Fruit fly (Drosophila melanogaster) whole organism, embryonic: ENCODE data around the gene CG15142.
A peak's percentile ranks its signal among the peaks of the same experiment; 100 is the strongest.

Experiments used
- Adf1 ChIP-seq: fragments of 200-800 bp; sonication (Bioruptor generic); IDR thresholded peaks from 2 replicates; pipeline ENCODE4 v1.3.6; 2022; ENCODE audit warnings: missing biosample characterization, missing genetic modification characterization
- Atf-2 ChIP-seq: fragments of 200-800 bp; sonication (Bioruptor generic); optimal IDR thresholded peaks from 2 replicates; lab custom pipeline; 2016; ENCODE audit warnings: missing biosample characterization, missing genetic modification characterization
- CG11093 ChIP-seq: fragments of 200-800 bp; sonication (Bioruptor generic); IDR thresholded peaks from 3 replicates; pipeline ENCODE4 v1.3.6; 2022; ENCODE audit warnings: missing biosample characterization, missing genetic modification characterization
- CG13296 ChIP-seq: fragments of 200-800 bp; sonication (Bioruptor generic); optimal IDR thresholded peaks from 3 replicates; lab custom pipeline; 2018; ENCODE audit warnings: missing biosample characterization, mild to moderate bottlenecking, missing genetic modification characterization
- CG14014 ChIP-seq: fragments of 200-800 bp; sonication (Bioruptor generic); IDR thresholded peaks from 2 replicates; pipeline ENCODE4 v1.3.6; 2022; ENCODE audit warnings: missing biosample characterization, missing genetic modification characterization
- CG15514 ChIP-seq: fragments of 200-800 bp; sonication (Bioruptor generic); optimal IDR thresholded peaks from 3 replicates; lab custom pipeline; 2017; ENCODE audit warnings: missing biosample characterization, missing genetic modification characterization, mild to moderate bottlenecking, moderate library complexity, missing genetic modification reagents
- CG2199 ChIP-seq: fragments of 200-800 bp; sonication (Bioruptor generic); IDR thresholded peaks from 3 replicates; pipeline ENCODE4 v1.3.6; 2022; ENCODE audit warnings: missing biosample characterization, missing genetic modification characterization
- CG2202 ChIP-seq: fragments of 200-800 bp; sonication (Bioruptor generic); optimal IDR thresholded peaks from 2 replicates; lab custom pipeline; 2018; ENCODE audit warnings: missing biosample characterization, mild to moderate bottlenecking, missing genetic modification characterization
- CG30020 ChIP-seq: fragments of 200-800 bp; optimal IDR thresholded peaks from 2 replicates; lab custom pipeline; 2019; ENCODE audit warnings: missing biosample characterization, mild to moderate bottlenecking, missing genetic modification characterization, moderate library complexity
- CG31441 ChIP-seq: fragments of 200-800 bp; sonication (Bioruptor generic); IDR thresholded peaks from 2 replicates; pipeline ENCODE4 v1.3.6; 2022; ENCODE audit warnings: missing biosample characterization, missing genetic modification characterization
- CG3847 ChIP-seq: fragments of 200-800 bp; sonication (Bioruptor generic); IDR thresholded peaks from 2 replicates; pipeline ENCODE4 v1.3.6; 2022; ENCODE audit warnings: missing biosample characterization, missing genetic modification characterization
- CG6654 ChIP-seq: fragments of 200-800 bp; sonication (Bioruptor generic); optimal IDR thresholded peaks from 2 replicates; lab custom pipeline; 2017; ENCODE audit warnings: missing biosample characterization, mild to moderate bottlenecking, missing genetic modification characterization
- CG6689 ChIP-seq: fragments of 200-800 bp; sonication (Bioruptor generic); IDR thresholded peaks from 2 replicates; pipeline ENCODE4 v1.3.6; 2022; ENCODE audit warnings: missing biosample characterization, missing genetic modification characterization
- CG7372 ChIP-seq: fragments of 200-800 bp; sonication (Bioruptor generic); IDR thresholded peaks from 2 replicates; pipeline ENCODE4 v1.3.6; 2022; ENCODE audit warnings: missing biosample characterization, missing genetic modification characterization
- CG8765 ChIP-seq: fragments of 200-800 bp; sonication (Bioruptor generic); IDR thresholded peaks from 2 replicates; pipeline ENCODE4 v1.3.6; 2022; ENCODE audit warnings: missing biosample characterization, missing genetic modification characterization
- CG9437 ChIP-seq: fragments of 200-800 bp; sonication (Bioruptor generic); optimal IDR thresholded peaks from 2 replicates; lab custom pipeline; 2018; ENCODE audit warnings: missing biosample characterization, mild to moderate bottlenecking, missing genetic modification characterization
- CG9932 ChIP-seq: fragments of 200-800 bp; sonication (Bioruptor generic); IDR thresholded peaks from 2 replicates; pipeline ENCODE4 v1.3.6; 2022; ENCODE audit warnings: missing biosample characterization, missing genetic modification characterization
- Fer3 ChIP-seq: fragments of 200-800 bp; sonication (Bioruptor generic); optimal IDR thresholded peaks from 2 replicates; lab custom pipeline; 2018; ENCODE audit warnings: missing biosample characterization, mild to moderate bottlenecking, missing genetic modification characterization, moderate library complexity
- H2.0 ChIP-seq: fragments of 200-800 bp; sonication (Bioruptor generic); IDR thresholded peaks from 2 replicates; pipeline ENCODE4 v1.3.6; 2022; ENCODE audit warnings: missing biosample characterization, missing genetic modification characterization
- Hand ChIP-seq: fragments of 200-800 bp; sonication (Bioruptor generic); optimal IDR thresholded peaks from 2 replicates; lab custom pipeline; 2017; ENCODE audit warnings: mild to moderate bottlenecking, missing biosample characterization, missing genetic modification reagents, missing genetic modification characterization
- Lpt ChIP-seq: fragments of >200 bp; optimal IDR thresholded peaks from 2 replicates; lab custom pipeline; 2018; ENCODE audit warnings: missing biosample characterization, missing genetic modification characterization
- MTF-1 ChIP-seq: fragments of 200-800 bp; sonication (Bioruptor generic); optimal IDR thresholded peaks from 2 replicates; lab custom pipeline; 2018; ENCODE audit warnings: missing biosample characterization, mild to moderate bottlenecking, missing genetic modification characterization, borderline replicate concordance
- Max ChIP-seq: fragments of 200-800 bp; sonication (Bioruptor generic); optimal IDR thresholded peaks from 2 replicates; lab custom pipeline; 2016; ENCODE audit warnings: missing biosample characterization, mild to moderate bottlenecking, missing genetic modification characterization
- Nf-YB ChIP-seq: fragments of 200-800 bp; sonication (Bioruptor generic); optimal IDR thresholded peaks from 3 replicates; lab custom pipeline; 2019; ENCODE audit warnings: missing biosample characterization, mild to moderate bottlenecking, missing genetic modification characterization, moderate library complexity
- Sry-δ ChIP-seq: fragments of 200-800 bp; sonication (Bioruptor generic); optimal IDR thresholded peaks from 2 replicates; lab custom pipeline; 2016; ENCODE audit warnings: missing biosample characterization, missing genetic modification characterization
- Stat92E ChIP-seq, 3 experiments: fragments of >200 bp in 2 of 3; fragments of 200-800 bp in 1 of 3; sonication (Bioruptor generic) in 1 of 3; optimal IDR thresholded peaks; 2 replicates each; lab custom pipeline; 2017 to 2019; ENCODE audit warnings: missing biosample characterization in 3 of 3, missing genetic modification characterization in 3 of 3, mild to moderate bottlenecking in 1 of 3, moderate library complexity in 1 of 3
- bigmax ChIP-seq: fragments of 200-800 bp; sonication (Bioruptor generic); optimal IDR thresholded peaks from 2 replicates; lab custom pipeline; 2018; ENCODE audit warnings: missing biosample characterization, mild to moderate bottlenecking, missing genetic modification characterization
- bsh ChIP-seq, 2 experiments: fragments of 200-800 bp; sonication (Bioruptor generic); optimal IDR thresholded peaks; 2 replicates each; lab custom pipeline; 2017 to 2018; ENCODE audit warnings: mild to moderate bottlenecking in 2 of 2, missing biosample characterization in 2 of 2, missing genetic modification characterization in 2 of 2, moderate library complexity in 1 of 2
- cad ChIP-seq: fragments of >200 bp; optimal IDR thresholded peaks from 2 replicates; lab custom pipeline; 2017; ENCODE audit warnings: missing biosample characterization, missing genetic modification characterization
- cato ChIP-seq: fragments of 200-800 bp; sonication (Bioruptor generic); optimal IDR thresholded peaks from 2 replicates; lab custom pipeline; 2016; ENCODE audit warnings: missing biosample characterization, missing genetic modification characterization, borderline replicate concordance
- chn ChIP-seq: fragments of 200-800 bp; sonication (Bioruptor generic); optimal IDR thresholded peaks from 2 replicates; lab custom pipeline; 2016; ENCODE audit warnings: missing biosample characterization, missing genetic modification characterization
- crc ChIP-seq: fragments of 200-800 bp; sonication (Bioruptor generic); optimal IDR thresholded peaks from 2 replicates; lab custom pipeline; 2016; ENCODE audit warnings: missing biosample characterization, missing genetic modification characterization
- dimm ChIP-seq: fragments of 200-800 bp; sonication (Bioruptor generic); IDR thresholded peaks from 2 replicates; pipeline ENCODE4 v1.3.6; 2022; ENCODE audit warnings: missing biosample characterization, missing genetic modification characterization
- dm ChIP-seq: fragments of 200-800 bp; sonication (Bioruptor generic); optimal IDR thresholded peaks from 3 replicates; lab custom pipeline; 2016; ENCODE audit warnings: missing biosample characterization, missing genetic modification characterization
- dmrt99B ChIP-seq: fragments of 200-800 bp; sonication (Bioruptor generic); optimal IDR thresholded peaks from 2 replicates; lab custom pipeline; 2018; ENCODE audit warnings: missing biosample characterization, mild to moderate bottlenecking, missing genetic modification characterization, moderate library complexity
- grn ChIP-seq: fragments of 200-800 bp; sonication (Bioruptor generic); optimal IDR thresholded peaks from 3 replicates; lab custom pipeline; 2017; ENCODE audit warnings: missing biosample characterization, missing genetic modification characterization
- h ChIP-seq: fragments of >200 bp; optimal IDR thresholded peaks from 2 replicates; lab custom pipeline; 2017
- inv ChIP-seq: fragments of 200-800 bp; sonication (Bioruptor generic); IDR thresholded peaks from 2 replicates; pipeline ENCODE4 v1.3.6; 2022; ENCODE audit warnings: missing biosample characterization, missing genetic modification characterization; ENCODE audit not compliant: partially characterized antibody
- ken ChIP-seq: fragments of 200-800 bp; sonication (Bioruptor generic); IDR thresholded peaks from 3 replicates; pipeline ENCODE4 v1.3.6; 2022; ENCODE audit warnings: missing biosample characterization, missing genetic modification characterization
- klu ChIP-seq: fragments of 200-800 bp; sonication (Bioruptor generic); IDR thresholded peaks from 2 replicates; pipeline ENCODE4 v1.3.6; 2022; ENCODE audit warnings: missing biosample characterization, missing genetic modification characterization
- lilli ChIP-seq: fragments of 200-800 bp; sonication (Bioruptor generic); optimal IDR thresholded peaks from 3 replicates; lab custom pipeline; 2016; ENCODE audit warnings: missing biosample characterization, missing genetic modification characterization
- nom ChIP-seq: fragments of 200-800 bp; sonication (Bioruptor generic); optimal IDR thresholded peaks from 2 replicates; lab custom pipeline; 2017; ENCODE audit warnings: missing biosample characterization, missing genetic modification characterization, mild to moderate bottlenecking, moderate library complexity, missing genetic modification reagents
- peb ChIP-seq: fragments of 200-800 bp; sonication (Bioruptor generic); IDR thresholded peaks from 2 replicates; pipeline ENCODE4 v1.3.6; 2022; ENCODE audit warnings: missing biosample characterization, missing genetic modification characterization
- prd ChIP-seq, 3 experiments: fragments of >200 bp in 2 of 3; fragments of 200-800 bp in 1 of 3; sonication (Bioruptor generic) in 1 of 3; optimal IDR thresholded peaks in 2 of 3; IDR thresholded peaks in 1 of 3; 2 replicates in 2 of 3; 3 replicates in 1 of 3; pipeline versions ENCODE4 v1.3.6 to Lab custom; 2017 to 2022; ENCODE audit warnings: missing biosample characterization in 1 of 3, missing genetic modification characterization in 1 of 3
- ranshi ChIP-seq: fragments of 200-800 bp; sonication (Bioruptor generic); IDR thresholded peaks from 2 replicates; pipeline ENCODE4 v1.3.6; 2022; ENCODE audit warnings: missing biosample characterization, missing genetic modification characterization
- scrt ChIP-seq: fragments of 200-800 bp; sonication (Bioruptor generic); optimal IDR thresholded peaks from 2 replicates; lab custom pipeline; 2018; ENCODE audit warnings: missing biosample characterization, mild to moderate bottlenecking, missing genetic modification characterization, moderate library complexity
- sd ChIP-seq: fragments of 200-800 bp; sonication (Bioruptor generic); optimal IDR thresholded peaks from 3 replicates; lab custom pipeline; 2018; ENCODE audit warnings: missing biosample characterization, mild to moderate bottlenecking, missing genetic modification characterization, moderate library complexity
- trem ChIP-seq: fragments of 200-800 bp; optimal IDR thresholded peaks from 3 replicates; lab custom pipeline; 2019; ENCODE audit warnings: missing biosample characterization, mild to moderate bottlenecking, missing genetic modification characterization, moderate library complexity
- vnd ChIP-seq: fragments of 200-800 bp; sonication (Bioruptor generic); IDR thresholded peaks from 3 replicates; pipeline ENCODE4 v1.3.6; 2022; ENCODE audit warnings: missing biosample characterization, missing genetic modification characterization; ENCODE audit not compliant: partially characterized antibody
- zen ChIP-seq: fragments of 200-800 bp; sonication (Bioruptor generic); optimal IDR thresholded peaks from 3 replicates; lab custom pipeline; 2018; ENCODE audit warnings: missing biosample characterization, mild to moderate bottlenecking, missing genetic modification characterization, moderate library complexity
- zfh2 ChIP-seq: fragments of 200-800 bp; sonication (Bioruptor generic); optimal IDR thresholded peaks from 2 replicates; lab custom pipeline; 2016; ENCODE audit warnings: missing biosample characterization, missing genetic modification characterization

Gene CG15142

dm6 chr2L:17484174-17484573, 14.4 kb downstream of the CG15142 start, which contains the start of the genes GCS2beta and CG5131 (continued):
- TF ChIP-seq bigmax (GFP tag; lab: Kevin White, UChicago) = peak; percentile 31
- peak; percentile 23 for TF ChIP-seq cad (GFP tag; lab: Kevin White, UChicago)
- peak; percentile 74 for TF ChIP-seq Adf1
- peak; percentile 88 for TF ChIP-seq inv (GFP tag; lab: Robert Waterston, UW)
- peak; percentile 96 for TF ChIP-seq Sry-δ
- peak; percentile 72 for TF ChIP-seq CG6654
- peak; percentile 86 for TF ChIP-seq zen (tag; lab: Kevin White, UChicago)
- no peak for TF ChIP-seq Lpt (GFP tag; lab: Kevin White, UChicago)
- peak; percentile 92 for TF ChIP-seq CG6689
- TF ChIP-seq CG2199 (GFP tag; lab: Robert Waterston, UW) = peak; percentile 86
- TF ChIP-seq CG15514 (GFP tag; lab: Kevin White, UChicago) = peak; percentile 88
- peak in 1 of 3 experiments; percentile 2 for TF ChIP-seq Stat92E (GFP tag; optimal IDR thresholded peaks at IDR 0.05; lab: Kevin White, UChicago)
- TF ChIP-seq bsh (GFP tag; optimal IDR thresholded peaks at IDR 0.05; lab: Kevin White, UChicago) = peak; percentile 18 to 87
- peak; percentile 89 for TF ChIP-seq vnd (GFP tag; lab: Robert Waterston, UW)
- no peak for TF ChIP-seq grn (GFP tag; lab: Kevin White, UChicago)
- TF ChIP-seq zfh2 (GFP tag; lab: Kevin White, UChicago) = peak; percentile 98
- peak; percentile 90 for TF ChIP-seq trem (tag; lab: Kevin White, UChicago)
- TF ChIP-seq CG9437 (GFP tag; lab: Kevin White, UChicago) = peak; percentile 97
- peak; percentile 67 for TF ChIP-seq dimm (GFP tag; lab: Robert Waterston, UW)
- peak; percentile 98 for TF ChIP-seq lilli
- peak; percentile 85 for TF ChIP-seq peb
- peak; percentile 74 for TF ChIP-seq scrt
- TF ChIP-seq chn (GFP tag; lab: Kevin White, UChicago) = peak; percentile 97
- TF ChIP-seq Nf-YB = peak; percentile 61
- TF ChIP-seq Atf-2 (GFP tag; lab: Kevin White, UChicago) = peak; percentile 95
- TF ChIP-seq CG7372 = peak; percentile 94
- peak; percentile 94 for TF ChIP-seq ken (GFP tag; lab: Robert Waterston, UW)
- peak; percentile 92 for TF ChIP-seq crc (GFP tag; lab: Kevin White, UChicago)
- TF ChIP-seq h (lab: Kevin White, UChicago) = no peak
- peak; percentile 83 for TF ChIP-seq CG8765 (GFP tag; lab: Robert Waterston, UW)
- peak; percentile 93 for TF ChIP-seq klu
- peak; percentile 96 for TF ChIP-seq CG3847 (GFP tag; lab: Robert Waterston, UW)
- peak; percentile 79 for TF ChIP-seq CG13296 (GFP tag; lab: Kevin White, UChicago)
- TF ChIP-seq CG30020 = peak; percentile 66
- peak; percentile 95 for TF ChIP-seq Max (GFP tag; lab: Kevin White, UChicago)
- TF ChIP-seq H2.0 (GFP tag; lab: Robert Waterston, UW) = peak; percentile 93
- peak; percentile 89 for TF ChIP-seq cato (GFP tag; lab: Kevin White, UChicago)
- TF ChIP-seq dm (GFP tag; lab: Kevin White, UChicago) = peak; percentile 88
- TF ChIP-seq nom (GFP tag; lab: Kevin White, UChicago) = no peak
- peak; percentile 92 for TF ChIP-seq sd (tag; lab: Kevin White, UChicago)
- TF ChIP-seq CG2202 (tag; lab: Kevin White, UChicago) = peak; percentile 64
- TF ChIP-seq CG9932 (GFP tag; lab: Robert Waterston, UW) = peak; percentile 98
- TF ChIP-seq Fer3 (tag; lab: Kevin White, UChicago) = peak; percentile 91
- TF ChIP-seq MTF-1 (GFP tag; lab: Kevin White, UChicago) = peak; percentile 73
- peak; percentile 25 for TF ChIP-seq Hand (GFP tag; lab: Kevin White, UChicago)
- TF ChIP-seq CG31441 (GFP tag; lab: Robert Waterston, UW) = peak; percentile 81
- TF ChIP-seq prd (optimal IDR thresholded peaks at IDR 0.05; lab: Kevin White, UChicago) = no peak
- TF ChIP-seq prd (GFP tag; IDR thresholded peaks at IDR 0.05; lab: Robert Waterston, UW) = peak; percentile 96
- peak; percentile 84 for TF ChIP-seq dmrt99B
- TF ChIP-seq ranshi = peak; percentile 94
- peak; percentile 95 for TF ChIP-seq CG14014
- peak; percentile 84 for TF ChIP-seq CG11093 (GFP tag; lab: Robert Waterston, UW)
